Worm (Caenorhabditis elegans) whole organism, L2 larva: ENCODE measurements around the gene pas-6.

ENCODE experiments used
- C34F6.9 ChIP-seq: fragments of 150-350 bp; optimal IDR thresholded peaks from 2 replicates; lab custom pipeline; 2014; ENCODE audit warnings: missing biosample characterization, missing genetic modification characterization
- F13H6.1 ChIP-seq: sonication (generic microtip); optimal IDR thresholded peaks from 2 replicates; lab custom pipeline; 2016; ENCODE audit warnings: missing genetic modification characterization, missing compliant biosample characterization
- Y55F3AM.14 ChIP-seq: fragments of 200-800 bp; sonication (Bioruptor generic); optimal IDR thresholded peaks from 2 replicates; lab custom pipeline; 2018; ENCODE audit warnings: mild to moderate bottlenecking, missing genetic modification characterization, missing compliant biosample characterization
- ZK546.5 ChIP-seq: sonication (generic microtip); optimal IDR thresholded peaks from 2 replicates; lab custom pipeline; 2017; ENCODE audit warnings: missing biosample characterization, missing genetic modification characterization
- aly-2 ChIP-seq: fragments of 150-350 bp; optimal IDR thresholded peaks from 2 replicates; lab custom pipeline; 2014; ENCODE audit warnings: missing biosample characterization, missing genetic modification characterization
- ama-1 ChIP-seq: fragments of 150-350 bp; optimal IDR thresholded peaks from 2 replicates; lab custom pipeline; 2018; ENCODE audit warnings: inconsistent platforms
- blmp-1 ChIP-seq: sonication (generic microtip); optimal IDR thresholded peaks from 2 replicates; lab custom pipeline; 2017; ENCODE audit warnings: missing genetic modification characterization, mild to moderate bottlenecking, missing compliant biosample characterization, antibody characterized with exemption, moderate library complexity; ENCODE audit not compliant: insufficient read depth
- ceh-16 ChIP-seq: fragments of 150-350 bp; optimal IDR thresholded peaks from 2 replicates; lab custom pipeline; 2014; ENCODE audit warnings: missing biosample characterization, missing genetic modification characterization
- ceh-82 ChIP-seq: fragments of 150-350 bp; optimal IDR thresholded peaks from 2 replicates; lab custom pipeline; 2014; ENCODE audit warnings: missing biosample characterization, missing genetic modification characterization
- crh-2 ChIP-seq: sonication (generic microtip); optimal IDR thresholded peaks from 2 replicates; lab custom pipeline; 2017; ENCODE audit warnings: missing biosample characterization, missing genetic modification characterization
- dmd-4 ChIP-seq: sonication (generic microtip); optimal IDR thresholded peaks from 2 replicates; lab custom pipeline; 2017; ENCODE audit warnings: missing biosample characterization, missing genetic modification characterization
- elt-1 ChIP-seq: fragments of 150-350 bp; optimal IDR thresholded peaks from 2 replicates; lab custom pipeline; 2014; ENCODE audit warnings: missing biosample characterization, missing genetic modification characterization
- elt-3 ChIP-seq: sonication (generic microtip); optimal IDR thresholded peaks from 2 replicates; lab custom pipeline; 2017; ENCODE audit warnings: missing biosample characterization, missing genetic modification characterization
- fos-1 ChIP-seq: fragments of 150-350 bp; optimal IDR thresholded peaks from 2 replicates; lab custom pipeline; 2014; ENCODE audit warnings: missing biosample characterization, missing genetic modification characterization
- gmeb-1 ChIP-seq: fragments of 150-350 bp; optimal IDR thresholded peaks from 2 replicates; lab custom pipeline; 2014; ENCODE audit warnings: missing biosample characterization, missing genetic modification characterization
- lin-11 ChIP-seq: fragments of 150-350 bp; sonication (generic microtip); optimal IDR thresholded peaks from 2 replicates; lab custom pipeline; 2014; ENCODE audit warnings: missing biosample characterization, missing genetic modification characterization, inconsistent platforms, mixed read lengths
- lin-39 ChIP-seq: fragments of 150-350 bp; optimal IDR thresholded peaks from 2 replicates; lab custom pipeline; 2014; ENCODE audit warnings: missing biosample characterization, missing genetic modification reagents, missing genetic modification characterization
- lsy-2 ChIP-seq, 2 experiments: fragments of 150-350 bp in 1 of 2; sonication (generic microtip) in 1 of 2; optimal IDR thresholded peaks; 2 replicates each; lab custom pipeline; 2014 to 2017; ENCODE audit warnings: missing biosample characterization in 2 of 2, missing genetic modification characterization in 2 of 2
- mab-5 ChIP-seq: fragments of 150-350 bp; optimal IDR thresholded peaks from 2 replicates; lab custom pipeline; 2014; ENCODE audit warnings: missing biosample characterization, missing genetic modification characterization
- mbf-1 ChIP-seq: sonication (generic microtip); optimal IDR thresholded peaks from 2 replicates; lab custom pipeline; 2017; ENCODE audit warnings: missing biosample characterization, missing genetic modification characterization
- nhr-10 ChIP-seq: sonication (generic microtip); optimal IDR thresholded peaks from 2 replicates; lab custom pipeline; 2017; ENCODE audit warnings: missing biosample characterization, missing genetic modification characterization
- nhr-12 ChIP-seq: fragments of 150-350 bp; optimal IDR thresholded peaks from 2 replicates; lab custom pipeline; 2014; ENCODE audit warnings: missing biosample characterization, missing genetic modification characterization
- nhr-129 ChIP-seq: fragments of 150-350 bp; optimal IDR thresholded peaks from 2 replicates; lab custom pipeline; 2014; ENCODE audit warnings: missing biosample characterization, missing genetic modification characterization
- nhr-21 ChIP-seq: fragments of 150-350 bp; optimal IDR thresholded peaks from 2 replicates; lab custom pipeline; 2014; ENCODE audit warnings: missing biosample characterization, missing genetic modification characterization
- nhr-237 ChIP-seq: fragments of 150-350 bp; optimal IDR thresholded peaks from 2 replicates; lab custom pipeline; 2014; ENCODE audit warnings: missing biosample characterization, missing genetic modification characterization
- nhr-25 ChIP-seq: fragments of 150-350 bp; sonication (generic microtip); optimal IDR thresholded peaks from 3 replicates; lab custom pipeline; 2014; ENCODE audit warnings: missing biosample characterization, missing genetic modification characterization
- nhr-6 ChIP-seq: fragments of 150-350 bp; optimal IDR thresholded peaks from 2 replicates; lab custom pipeline; 2014; ENCODE audit warnings: missing biosample characterization, missing genetic modification characterization
- nhr-77 ChIP-seq: fragments of 150-350 bp; optimal IDR thresholded peaks from 2 replicates; lab custom pipeline; 2014; ENCODE audit warnings: missing biosample characterization, missing genetic modification characterization
- peb-1 ChIP-seq: fragments of 150-350 bp; optimal IDR thresholded peaks from 2 replicates; lab custom pipeline; 2014; ENCODE audit warnings: missing biosample characterization, missing genetic modification characterization
- sem-4 ChIP-seq: fragments of 150-350 bp; optimal IDR thresholded peaks from 2 replicates; lab custom pipeline; 2014; ENCODE audit warnings: missing biosample characterization, missing genetic modification reagents, missing genetic modification characterization
- skn-1 ChIP-seq: sonication (generic microtip); optimal IDR thresholded peaks from 2 replicates; lab custom pipeline; 2017; ENCODE audit warnings: missing biosample characterization, missing genetic modification characterization
- sma-3 ChIP-seq: sonication (generic microtip); optimal IDR thresholded peaks from 2 replicates; lab custom pipeline; 2016; ENCODE audit warnings: missing genetic modification reagents, missing genetic modification characterization, missing compliant biosample characterization
- sma-9 ChIP-seq, 2 experiments: fragments of 150-350 bp in 1 of 2; sonication (generic microtip) in 1 of 2; optimal IDR thresholded peaks; 2 replicates each; lab custom pipeline; 2014 to 2016; ENCODE audit warnings: missing genetic modification characterization in 2 of 2, mild to moderate bottlenecking in 1 of 2, missing biosample characterization in 1 of 2, missing compliant biosample characterization in 1 of 2, missing genetic modification reagents in 1 of 2, moderate library complexity in 1 of 2
- unc-39 ChIP-seq: fragments of 150-350 bp; optimal IDR thresholded peaks from 2 replicates; lab custom pipeline; 2014; ENCODE audit warnings: missing biosample characterization, missing genetic modification characterization
- unc-55 ChIP-seq: fragments of 150-350 bp; sonication (generic microtip); optimal IDR thresholded peaks from 3 replicates; lab custom pipeline; 2014; ENCODE audit warnings: missing biosample characterization, missing genetic modification reagents, missing genetic modification characterization
- zag-1 ChIP-seq: fragments of 150-350 bp; optimal IDR thresholded peaks from 2 replicates; lab custom pipeline; 2014; ENCODE audit warnings: missing biosample characterization, missing genetic modification characterization
- ztf-11 ChIP-seq: sonication (generic microtip); optimal IDR thresholded peaks from 2 replicates; lab custom pipeline; 2017; ENCODE audit warnings: missing biosample characterization, missing genetic modification characterization
- ztf-4 ChIP-seq: fragments of 150-350 bp; optimal IDR thresholded peaks from 2 replicates; lab custom pipeline; 2014; ENCODE audit warnings: missing biosample characterization, missing genetic modification characterization

pas-6 gene

DNA sequence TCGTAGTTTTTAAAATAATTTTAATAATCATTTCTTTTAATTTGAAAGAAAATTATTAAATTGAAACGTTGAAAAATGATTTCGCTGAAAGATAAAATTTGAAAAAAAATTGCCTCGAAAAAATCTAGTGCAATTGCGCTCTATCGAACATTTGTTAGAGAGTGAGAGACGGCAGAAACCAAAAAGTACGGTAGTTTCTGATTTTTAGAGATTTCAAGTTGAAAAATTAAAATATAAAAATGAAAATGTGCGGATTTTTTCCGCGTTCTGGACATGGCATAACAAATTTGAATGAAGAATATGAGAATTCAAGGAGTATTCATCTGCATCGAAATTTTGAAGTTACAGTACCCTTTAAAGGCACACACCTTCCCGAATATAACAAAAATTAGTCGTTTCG lies 35.2 kb upstream of the pas-6 start:
- TF ChIP-seq unc-55 (GFP tag; lab: Kevin White, UChicago): peak; percentile 48
- peak in 1 of 2 experiments; percentile 73 for TF ChIP-seq lsy-2 (tag; optimal IDR thresholded peaks at IDR 0.05; lab: Kevin White, UChicago)
- no peak for TF ChIP-seq nhr-12 (tag; lab: Kevin White, UChicago)
- no peak for TF ChIP-seq nhr-77 (tag; lab: Kevin White, UChicago)

DNA sequence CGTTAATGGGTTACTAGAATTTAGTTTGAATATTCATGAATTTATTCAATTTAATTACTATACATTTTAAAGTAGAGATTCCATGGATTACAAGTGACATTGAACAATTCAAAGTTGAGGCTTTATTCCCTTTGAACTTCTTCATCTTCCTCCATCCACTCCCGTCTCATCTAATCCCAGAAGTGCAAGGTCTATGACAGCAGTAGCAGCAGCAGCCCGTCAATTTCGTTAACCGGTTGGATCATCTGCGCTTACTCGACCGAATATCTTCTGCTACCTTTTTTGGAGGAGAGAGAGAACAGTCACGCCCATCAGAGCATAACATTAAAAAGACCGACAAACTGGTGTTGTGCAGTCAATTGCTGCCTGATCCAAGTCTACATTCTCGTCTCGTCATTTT lies 33.2 kb upstream of the pas-6 start, which contains the start of gene M03E7.2:
TSS of gene M03E7.2 (plus strand) at position 301 of the 400 bp plus-strand sequence.
- no peak for TF ChIP-seq nhr-10 (tag; lab: Kevin White, UChicago)
- TF ChIP-seq lin-11 (tag; lab: Kevin White, UChicago): no peak
- TF ChIP-seq nhr-237: no peak
- no peak for TF ChIP-seq C34F6.9 (tag; lab: Kevin White, UChicago)
- no peak for TF ChIP-seq ztf-11
- no peak for TF ChIP-seq sma-9 (GFP tag; optimal IDR thresholded peaks at IDR 0.05; lab: Kevin White, UChicago)
- TF ChIP-seq sma-9 (tag; optimal IDR thresholded peaks at IDR 0.05; lab: Kevin White, UChicago): no peak
- no peak for TF ChIP-seq sem-4 (tag; lab: Kevin White, UChicago)
- no peak for TF ChIP-seq blmp-1
- TF ChIP-seq mbf-1 (tag; lab: Kevin White, UChicago): no peak
- no peak for TF ChIP-seq lsy-2 (tag; optimal IDR thresholded peaks at IDR 0.05; lab: Kevin White, UChicago)
- TF ChIP-seq zag-1: no peak
- no peak for TF ChIP-seq peb-1 (tag; lab: Kevin White, UChicago)
- no peak for TF ChIP-seq aly-2
- no peak for TF ChIP-seq ztf-4 (tag; lab: Kevin White, UChicago)
- TF ChIP-seq nhr-12 (tag; lab: Kevin White, UChicago): no peak
- no peak for TF ChIP-seq ceh-82 (tag; lab: Kevin White, UChicago)
- TF ChIP-seq ama-1 (lab: Kevin White, UChicago): no peak

DNA sequence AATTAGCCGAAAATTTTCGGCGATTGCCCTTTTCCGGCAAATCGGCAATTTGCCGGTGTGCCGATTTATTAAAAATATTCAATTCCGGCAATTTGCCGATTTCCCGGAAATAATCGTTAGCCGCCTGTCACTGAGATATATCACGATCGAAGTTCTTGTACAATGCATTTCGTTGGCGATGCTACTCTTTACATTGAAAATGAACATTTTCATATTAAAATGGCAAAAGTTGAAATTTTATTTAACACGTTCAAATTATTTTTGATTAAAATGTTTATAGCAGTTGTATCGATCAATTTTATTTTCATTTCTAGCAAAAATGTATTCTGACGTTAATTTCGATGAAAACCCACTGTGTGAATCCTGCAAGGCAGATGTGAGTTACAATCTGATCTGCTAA lies 30.6 kb upstream of the pas-6 start, which contains the start of gene M03E7.3:
TSS of gene M03E7.3 (plus strand) at position 301 of the 400 bp plus-strand sequence.
- TF ChIP-seq mbf-1 (tag; lab: Kevin White, UChicago): no peak
- no peak for TF ChIP-seq zag-1
- no peak for TF ChIP-seq unc-39 (tag; lab: Kevin White, UChicago)
- no peak for TF ChIP-seq skn-1 (tag; lab: Kevin White, UChicago)
- no peak for TF ChIP-seq aly-2
- TF ChIP-seq crh-2 (tag; lab: Kevin White, UChicago): no peak
- no peak for TF ChIP-seq ceh-16 (tag; lab: Kevin White, UChicago)
- no peak for TF ChIP-seq lin-39 (tag; lab: Kevin White, UChicago)
- TF ChIP-seq nhr-129 (tag; lab: Kevin White, UChicago): no peak
- no peak for TF ChIP-seq elt-3 (tag; lab: Kevin White, UChicago)
- no peak for TF ChIP-seq ZK546.5 (tag; lab: Kevin White, UChicago)
- no peak for TF ChIP-seq ztf-4 (tag; lab: Kevin White, UChicago)
- no peak for TF ChIP-seq unc-55 (GFP tag; lab: Kevin White, UChicago)
- no peak for TF ChIP-seq elt-1 (tag; lab: Kevin White, UChicago)
- no peak for TF ChIP-seq sma-9 (GFP tag; optimal IDR thresholded peaks at IDR 0.05; lab: Kevin White, UChicago)
- TF ChIP-seq sma-9 (tag; optimal IDR thresholded peaks at IDR 0.05; lab: Kevin White, UChicago): no peak
- no peak for TF ChIP-seq F13H6.1 (tag; lab: Kevin White, UChicago)
- TF ChIP-seq nhr-6 (tag; lab: Kevin White, UChicago): no peak

DNA sequence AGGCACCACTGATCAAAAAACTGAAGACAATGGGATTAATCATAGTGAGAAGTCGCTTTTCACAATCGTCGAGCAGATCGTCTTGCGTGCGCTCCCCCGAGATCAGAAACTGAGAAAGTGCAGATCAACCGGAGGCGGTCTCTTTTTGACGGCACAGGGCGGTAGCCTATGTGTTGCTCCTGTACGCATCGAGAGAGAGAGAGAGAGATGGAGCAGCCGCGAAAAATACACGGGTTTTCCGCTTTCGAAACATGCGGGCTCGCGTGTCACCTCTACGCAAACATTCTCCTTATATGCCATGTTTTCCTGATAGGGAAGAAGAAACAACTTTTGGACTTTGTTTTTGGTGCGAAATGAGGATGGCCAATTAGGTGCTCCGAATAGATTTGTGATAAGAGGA lies 29.0 kb upstream of the pas-6 start, which contains the start of gene lrpc-1:
TSS of gene lrpc-1 (minus strand) at position 101 of the 400 bp plus-strand sequence.
- no peak for TF ChIP-seq Y55F3AM.14 (GFP tag; lab: Kevin White, UChicago)
- TF ChIP-seq sem-4 (tag; lab: Kevin White, UChicago): no peak
- TF ChIP-seq nhr-21 (tag; lab: Kevin White, UChicago): no peak
- TF ChIP-seq mab-5 (tag; lab: Kevin White, UChicago): no peak
- no peak for TF ChIP-seq gmeb-1
- no peak for TF ChIP-seq crh-2 (tag; lab: Kevin White, UChicago)
- TF ChIP-seq peb-1 (tag; lab: Kevin White, UChicago): no peak
- TF ChIP-seq sma-3: no peak
- TF ChIP-seq F13H6.1 (tag; lab: Kevin White, UChicago): no peak
- TF ChIP-seq dmd-4: no peak
- no peak for TF ChIP-seq nhr-25 (tag; lab: Kevin White, UChicago)
- TF ChIP-seq ceh-16 (tag; lab: Kevin White, UChicago): no peak
- no peak for TF ChIP-seq sma-9 (GFP tag; optimal IDR thresholded peaks at IDR 0.05; lab: Kevin White, UChicago)
- no peak for TF ChIP-seq sma-9 (tag; optimal IDR thresholded peaks at IDR 0.05; lab: Kevin White, UChicago)
- no peak for TF ChIP-seq lsy-2 (tag; optimal IDR thresholded peaks at IDR 0.05; lab: Kevin White, UChicago)
- no peak for TF ChIP-seq fos-1 (tag; lab: Kevin White, UChicago)
- TF ChIP-seq, all 48 proteins: peak for 0
